Worm (Caenorhabditis elegans) whole organism, L1 larva: ENCODE results near the gene F28F9.2.
A peak's percentile ranks its signal among the peaks of the same experiment; 100 is the strongest.

Experiments
- egl-27 ChIP-seq, 2 experiments: fragments of 150-350 bp in 1 of 2; sonication (generic microtip); optimal IDR thresholded peaks; 3 replicates each; lab custom pipeline; 2017 to 2018; ENCODE audit warnings: missing biosample characterization in 2 of 2, missing genetic modification characterization in 2 of 2, missing genetic modification reagents in 2 of 2
- lsy-2 ChIP-seq, 2 experiments: fragments of 150-350 bp; optimal IDR thresholded peaks; 2 replicates each; lab custom pipeline; 2014; ENCODE audit warnings: missing biosample characterization in 2 of 2, missing genetic modification characterization in 2 of 2

DNA sequence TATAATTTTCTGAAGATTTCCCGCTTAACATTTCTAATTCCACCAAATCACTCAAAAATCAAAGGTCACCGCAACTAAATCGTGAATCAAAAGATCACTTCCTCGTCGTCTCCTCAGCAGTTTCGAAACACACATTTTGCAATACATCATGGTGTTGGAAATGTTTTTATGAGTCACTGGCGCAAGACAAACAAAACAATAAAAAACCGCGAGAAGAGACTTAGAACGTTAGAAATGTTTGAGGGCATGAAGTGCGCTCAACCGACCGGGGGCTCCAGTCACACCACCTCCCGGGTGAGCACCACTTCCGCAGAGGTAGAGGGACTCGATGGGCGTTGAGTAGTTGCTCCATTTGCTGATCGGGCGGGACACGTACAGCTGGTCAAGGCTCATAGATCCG lies 35.7 kb downstream of the F28F9.2 start:
- no peak for TF ChIP-seq egl-27 (tag; optimal IDR thresholded peaks at IDR 0.05; lab: Kevin White, UChicago)
- peak in 1 of 2 experiments; percentile 38 for TF ChIP-seq lsy-2 (tag; optimal IDR thresholded peaks at IDR 0.05; lab: Kevin White, UChicago)
